Worm (Caenorhabditis elegans) whole organism, young adult: ENCODE data around the gene srh-217.
A peak's percentile ranks its signal among the peaks of the same experiment; 100 is the strongest.

Source experiments
- B0261.1 ChIP-seq: sonication (generic microtip); optimal IDR thresholded peaks from 2 replicates; lab custom pipeline; 2016; ENCODE audit warnings: mild to moderate bottlenecking, missing genetic modification characterization, moderate library complexity, missing compliant biosample characterization
- B0336.3 ChIP-seq: fragments of 200-800 bp; sonication (Bioruptor generic); IDR thresholded peaks from 2 replicates; pipeline ENCODE4 v1.3.6; 2022; ENCODE audit warnings: missing genetic modification characterization, missing compliant biosample characterization
- C06A6.2 ChIP-seq: fragments of 200-800 bp; sonication (Bioruptor generic); conservative IDR thresholded peaks from 2 replicates; pipeline ENCODE4 v1.3.6; 2022; ENCODE audit warnings: missing genetic modification characterization, missing compliant biosample characterization
- C17E4.6 ChIP-seq: fragments of 200-800 bp; sonication (Bioruptor generic); IDR thresholded peaks from 2 replicates; pipeline ENCODE4 v1.3.6; 2022; ENCODE audit warnings: missing genetic modification reagents, missing genetic modification characterization, missing compliant biosample characterization
- F22D6.2 ChIP-seq: sonication (generic microtip); optimal IDR thresholded peaks from 2 replicates; lab custom pipeline; 2016; ENCODE audit warnings: mild to moderate bottlenecking, missing genetic modification characterization, missing compliant biosample characterization
- F49E8.2 ChIP-seq: sonication (generic microtip); optimal IDR thresholded peaks from 3 replicates; lab custom pipeline; 2017; ENCODE audit warnings: missing genetic modification characterization, mild to moderate bottlenecking, missing compliant biosample characterization, antibody characterized with exemption, moderate library complexity; ENCODE audit not compliant: insufficient read depth
- F57C9.4 ChIP-seq: sonication (generic microtip); optimal IDR thresholded peaks from 2 replicates; lab custom pipeline; 2017; ENCODE audit warnings: mild to moderate bottlenecking, missing genetic modification characterization, missing compliant biosample characterization
- T07F8.4 ChIP-seq: sonication (generic microtip); optimal IDR thresholded peaks from 2 replicates; lab custom pipeline; 2016; ENCODE audit warnings: mild to moderate bottlenecking, missing genetic modification characterization, moderate library complexity, missing compliant biosample characterization
- T26A5.8 ChIP-seq: sonication (generic microtip); optimal IDR thresholded peaks from 2 replicates; lab custom pipeline; 2016; ENCODE audit warnings: missing genetic modification characterization, missing compliant biosample characterization
- Y53F4B.3 ChIP-seq: fragments of 200-800 bp; sonication (Bioruptor generic); IDR thresholded peaks from 2 replicates; pipeline ENCODE4 v1.3.6; 2022; ENCODE audit warnings: missing genetic modification reagents, missing genetic modification characterization, missing compliant biosample characterization
- Y53G8AR.9 ChIP-seq: fragments of 200-800 bp; sonication (Bioruptor generic); conservative IDR thresholded peaks from 2 replicates; pipeline ENCODE4 v1.3.6; 2022; ENCODE audit warnings: missing genetic modification reagents, missing genetic modification characterization, missing compliant biosample characterization
- ZK185.1 ChIP-seq: sonication (generic microtip); optimal IDR thresholded peaks from 2 replicates; lab custom pipeline; 2016; ENCODE audit warnings: mild to moderate bottlenecking, missing genetic modification characterization, missing compliant biosample characterization; ENCODE audit not compliant: poor library complexity, severe bottlenecking
- attf-3 ChIP-seq: fragments of 200-800 bp; sonication (Bioruptor generic); conservative IDR thresholded peaks from 2 replicates; pipeline ENCODE4 v1.3.6; 2022; ENCODE audit warnings: missing genetic modification reagents, missing genetic modification characterization, missing compliant biosample characterization
- bed-1 ChIP-seq: fragments of 200-800 bp; sonication (Bioruptor generic); IDR thresholded peaks from 2 replicates; pipeline ENCODE4 v1.3.6; 2022; ENCODE audit warnings: missing genetic modification reagents, missing genetic modification characterization, missing compliant biosample characterization
- cebp-1 ChIP-seq, 2 experiments: fragments of 200-800 bp in 1 of 2; sonication (Bioruptor generic) in 1 of 2; sonication (generic microtip) in 1 of 2; IDR thresholded peaks in 1 of 2; optimal IDR thresholded peaks in 1 of 2; 2 replicates each; pipeline versions ENCODE4 v1.3.6 to Lab custom; 2017 to 2022; ENCODE audit warnings: missing compliant biosample characterization in 2 of 2, missing genetic modification characterization in 2 of 2, mild to moderate bottlenecking in 1 of 2, missing genetic modification reagents in 1 of 2, moderate library complexity in 1 of 2
- ceh-27 ChIP-seq: fragments of 200-800 bp; sonication (Bioruptor generic); optimal IDR thresholded peaks from 2 replicates; lab custom pipeline; 2018; ENCODE audit warnings: mild to moderate bottlenecking, missing genetic modification characterization, moderate library complexity, missing compliant biosample characterization
- ceh-58 ChIP-seq: fragments of 200-800 bp; sonication (Bioruptor generic); IDR thresholded peaks from 2 replicates; pipeline ENCODE4 v1.3.6; 2022; ENCODE audit warnings: missing genetic modification characterization, missing compliant biosample characterization
- chd-7 ChIP-seq: sonication (generic microtip); optimal IDR thresholded peaks from 2 replicates; lab custom pipeline; 2016; ENCODE audit warnings: mild to moderate bottlenecking, missing genetic modification characterization, moderate library complexity, missing compliant biosample characterization
- dpff-1 ChIP-seq: sonication (generic microtip); optimal IDR thresholded peaks from 2 replicates; lab custom pipeline; 2017; ENCODE audit warnings: mild to moderate bottlenecking, missing genetic modification characterization, missing compliant biosample characterization
- efl-1 ChIP-seq: fragments of 150-350 bp; optimal IDR thresholded peaks from 2 replicates; lab custom pipeline; 2014; ENCODE audit warnings: missing biosample characterization, missing genetic modification reagents, missing genetic modification characterization
- egl-18 ChIP-seq: fragments of 200-800 bp; sonication (Bioruptor generic); IDR thresholded peaks from 2 replicates; pipeline ENCODE4 v1.3.6; 2022; ENCODE audit warnings: missing genetic modification reagents, missing genetic modification characterization, missing compliant biosample characterization
- fkh-3 ChIP-seq: sonication (generic microtip); optimal IDR thresholded peaks from 2 replicates; lab custom pipeline; 2016; ENCODE audit warnings: mild to moderate bottlenecking, missing genetic modification characterization, missing compliant biosample characterization
- him-1 ChIP-seq: sonication (generic microtip); optimal IDR thresholded peaks from 2 replicates; lab custom pipeline; 2016; ENCODE audit warnings: missing genotype, missing genetic modification reagents, missing genetic modification characterization, missing compliant biosample characterization
- hmg-1.2 ChIP-seq: fragments of 200-800 bp; sonication (Bioruptor generic); IDR thresholded peaks from 2 replicates; pipeline ENCODE4 v1.3.6; 2022; ENCODE audit warnings: missing genetic modification reagents, missing genetic modification characterization, missing compliant biosample characterization
- lag-1 ChIP-seq: fragments of 200-800 bp; sonication (Bioruptor generic); IDR thresholded peaks from 2 replicates; pipeline ENCODE4 v1.3.6; 2022; ENCODE audit warnings: missing genetic modification reagents, missing genetic modification characterization, missing compliant biosample characterization
- let-526 ChIP-seq: fragments of 200-800 bp; sonication (Bioruptor generic); IDR thresholded peaks from 2 replicates; pipeline ENCODE4 v1.3.6; 2022; ENCODE audit warnings: missing genetic modification reagents, missing genetic modification characterization, missing compliant biosample characterization
- lin-26 ChIP-seq: fragments of 200-800 bp; sonication (Bioruptor generic); IDR thresholded peaks from 2 replicates; pipeline ENCODE4 v1.3.6; 2022; ENCODE audit warnings: missing genetic modification reagents, missing genetic modification characterization, missing compliant biosample characterization
- madf-3 ChIP-seq: fragments of 200-800 bp; sonication (Bioruptor generic); IDR thresholded peaks from 2 replicates; pipeline ENCODE4 v1.3.6; 2022; ENCODE audit warnings: missing genetic modification reagents, missing genetic modification characterization, missing compliant biosample characterization
- madf-8 ChIP-seq: fragments of 200-800 bp; sonication (Bioruptor generic); conservative IDR thresholded peaks from 2 replicates; pipeline ENCODE4 v1.3.6; 2022; ENCODE audit warnings: missing genetic modification reagents, missing genetic modification characterization, missing compliant biosample characterization
- mcd-1 ChIP-seq: fragments of 200-800 bp; sonication (Bioruptor generic); IDR thresholded peaks from 2 replicates; pipeline ENCODE4 v1.3.6; 2022; ENCODE audit warnings: missing genetic modification reagents, missing genetic modification characterization, missing compliant biosample characterization
- nfya-1 ChIP-seq: sonication (generic microtip); optimal IDR thresholded peaks from 2 replicates; lab custom pipeline; 2017; ENCODE audit warnings: antibody characterized with exemption, missing compliant biosample characterization, missing genetic modification characterization, borderline replicate concordance; ENCODE audit not compliant: insufficient read depth
- nhr-120 ChIP-seq: fragments of 200-800 bp; sonication (Bioruptor generic); IDR thresholded peaks from 2 replicates; pipeline ENCODE4 v1.3.6; 2022; ENCODE audit warnings: missing genetic modification characterization, missing compliant biosample characterization
- nhr-179 ChIP-seq: sonication (generic microtip); optimal IDR thresholded peaks from 2 replicates; lab custom pipeline; 2016; ENCODE audit warnings: mild to moderate bottlenecking, missing genetic modification characterization, missing compliant biosample characterization
- nhr-27 ChIP-seq: fragments of 200-800 bp; sonication (Bioruptor generic); optimal IDR thresholded peaks from 2 replicates; lab custom pipeline; 2018; ENCODE audit warnings: mild to moderate bottlenecking, missing genetic modification characterization, moderate library complexity, missing compliant biosample characterization
- nhr-80 ChIP-seq: sonication (generic microtip); optimal IDR thresholded peaks from 2 replicates; lab custom pipeline; 2016; ENCODE audit warnings: missing genetic modification characterization, missing compliant biosample characterization
- nhr-90 ChIP-seq: sonication (generic microtip); optimal IDR thresholded peaks from 2 replicates; lab custom pipeline; 2016; ENCODE audit warnings: missing genotype, mild to moderate bottlenecking, missing genetic modification characterization, missing compliant biosample characterization
- rcor-1 ChIP-seq: fragments of 200-800 bp; sonication (Bioruptor generic); IDR thresholded peaks from 2 replicates; pipeline ENCODE4 v1.3.6; 2022; ENCODE audit warnings: missing genetic modification reagents, missing genetic modification characterization, missing compliant biosample characterization
- repo-1 ChIP-seq: sonication (generic microtip); optimal IDR thresholded peaks from 2 replicates; lab custom pipeline; 2017; ENCODE audit warnings: mild to moderate bottlenecking, missing genetic modification characterization, missing compliant biosample characterization
- rpc-1 ChIP-seq, 2 experiments: fragments of 150-350 bp in 1 of 2; sonication (generic microtip) in 1 of 2; optimal IDR thresholded peaks; 2 replicates each; lab custom pipeline; 2014 to 2018; ENCODE audit warnings: missing biosample characterization in 1 of 2, missing genetic modification characterization in 1 of 2, missing genetic modification reagents in 1 of 2, missing genotype in 1 of 2
- sdz-38 ChIP-seq: sonication (generic microtip); optimal IDR thresholded peaks from 2 replicates; lab custom pipeline; 2016; ENCODE audit warnings: missing genotype, missing genetic modification characterization, missing compliant biosample characterization
- sea-2 ChIP-seq: fragments of 200-800 bp; sonication (Bioruptor generic); IDR thresholded peaks from 2 replicates; pipeline ENCODE4 v1.3.6; 2022; ENCODE audit warnings: missing genetic modification characterization, missing compliant biosample characterization
- snpc-4 ChIP-seq, 5 experiments: fragments of 150-350 bp in 1 of 5; sonication (generic microtip) in 4 of 5; optimal IDR thresholded peaks; 2 replicates each; lab custom pipeline; 2014 to 2018; ENCODE audit warnings: missing genetic modification characterization in 5 of 5, missing biosample characterization in 3 of 5, antibody characterized with exemption in 2 of 5, mild to moderate bottlenecking in 2 of 5, missing compliant biosample characterization in 2 of 5, missing genotype in 2 of 5, moderate library complexity in 2 of 5, missing genetic modification reagents in 1 of 5
- sptf-2 ChIP-seq: fragments of 200-800 bp; sonication (Bioruptor generic); optimal IDR thresholded peaks from 2 replicates; lab custom pipeline; 2018; ENCODE audit warnings: mild to moderate bottlenecking, missing genetic modification characterization, missing compliant biosample characterization
- tlf-1 ChIP-seq: fragments of 200-800 bp; sonication (Bioruptor generic); optimal IDR thresholded peaks from 2 replicates; lab custom pipeline; 2018; ENCODE audit warnings: mild to moderate bottlenecking, missing genetic modification characterization, missing compliant biosample characterization
- unc-130 ChIP-seq: sonication (generic microtip); optimal IDR thresholded peaks from 2 replicates; lab custom pipeline; 2016; ENCODE audit warnings: missing genetic modification reagents, missing genetic modification characterization, missing compliant biosample characterization
- ztf-18 ChIP-seq: sonication (generic microtip); optimal IDR thresholded peaks from 2 replicates; lab custom pipeline; 2016; ENCODE audit warnings: missing genotype, mild to moderate bottlenecking, missing genetic modification characterization, missing compliant biosample characterization

The srh-217 gene

ce11 chrV:20164059-20164892, 31.1 kb downstream of the srh-217 start, which contains the start of gene F19B2.5 (continued):
- TF ChIP-seq C06A6.2 (GFP tag; lab: Robert Waterston, UW) (no peak), cebp-1 (GFP tag; IDR thresholded peaks at IDR 0.05; lab: Robert Waterston, UW) (no peak), cebp-1 (tag; optimal IDR thresholded peaks at IDR 0.05; lab: Kevin White, UChicago) (peak; percentile 50), F49E8.2 (tag; lab: Kevin White, UChicago) (no peak), let-526 (GFP tag; lab: Robert Waterston, UW) (peak; percentile 36; the same call in 1 of the 2 replicates), F57C9.4 (tag; lab: Kevin White, UChicago) (no peak), ztf-18 (tag; lab: Kevin White, UChicago) (peak; percentile 7), lag-1 (GFP tag; lab: Robert Waterston, UW) (no peak), madf-8 (GFP tag; lab: Robert Waterston, UW) (no peak), fkh-3 (no peak), unc-130 (no peak), lin-26 (GFP tag; lab: Robert Waterston, UW) (no peak), sea-2 (0 out of 2 replicates have a peak, but pooled peaks have one; percentile 19), ceh-27 (no peak), sdz-38 (tag; lab: Kevin White, UChicago) (no peak), efl-1 (GFP tag; lab: Kevin White, UChicago) (no peak), F22D6.2 (tag; lab: Kevin White, UChicago) (no peak), T26A5.8 (tag; lab: Kevin White, UChicago) (no peak), B0336.3 (GFP tag; lab: Robert Waterston, UW) (peak; percentile 81), nhr-179 (tag; lab: Kevin White, UChicago) (no peak), tlf-1 (GFP tag; lab: Kevin White, UChicago) (peak; percentile 66), dpff-1 (tag; lab: Kevin White, UChicago) (peak; percentile 47), bed-1 (no peak), T07F8.4 (no peak), ceh-58 (no peak), attf-3 (GFP tag; lab: Robert Waterston, UW) (no peak), Y53G8AR.9 (GFP tag; lab: Robert Waterston, UW) (no peak), nhr-80 (tag; lab: Kevin White, UChicago) (peak; percentile 44), hmg-1.2 (GFP tag; lab: Robert Waterston, UW) (no peak), nhr-90 (tag; lab: Kevin White, UChicago) (peak; percentile 11), nfya-1 (no peak), rpc-1 (optimal IDR thresholded peaks at IDR 0.05; lab: Kevin White, UChicago) (peak; percentile 52), rpc-1 (tag; optimal IDR thresholded peaks at IDR 0.05; lab: Kevin White, UChicago) (no peak), Y53F4B.3 (GFP tag; lab: Robert Waterston, UW) (no peak), B0261.1 (tag; lab: Kevin White, UChicago) (no peak), ZK185.1 (no peak), him-1 (no peak), nhr-120 (GFP tag; lab: Robert Waterston, UW) (no peak), egl-18 (no peak), snpc-4 (GFP tag; optimal IDR thresholded peaks at IDR 0.05; lab: Kevin White, UChicago) (no peak), snpc-4 (tag; optimal IDR thresholded peaks at IDR 0.05; lab: Kevin White, UChicago) (no peak), C17E4.6 (GFP tag; lab: Robert Waterston, UW) (no peak), rcor-1 (GFP tag; lab: Robert Waterston, UW) (no peak), nhr-27 (tag; lab: Kevin White, UChicago) (no peak), repo-1 (tag; lab: Kevin White, UChicago) (peak; percentile 0), chd-7 (tag; lab: Kevin White, UChicago) (peak; percentile 80), sptf-2 (GFP tag; lab: Kevin White, UChicago) (no peak), madf-3 (GFP tag; lab: Robert Waterston, UW) (no peak), mcd-1 (GFP tag; lab: Robert Waterston, UW) (peak; percentile 41; the same call in 1 of the 2 replicates)
- TF ChIP-seq, all 124 proteins: peak for 31
